Fruit fly (Drosophila melanogaster) whole organism, embryonic: ENCODE results near the gene sea.

Source experiments
- Atf-2 ChIP-seq: fragments of 200-800 bp; sonication (Bioruptor generic); optimal IDR thresholded peaks from 2 replicates; lab custom pipeline; 2016; ENCODE audit warnings: missing biosample characterization, missing genetic modification characterization
- Bdp1 ChIP-seq: fragments of 200-800 bp; sonication (Bioruptor generic); optimal IDR thresholded peaks from 3 replicates; lab custom pipeline; 2016; ENCODE audit warnings: missing biosample characterization, missing genetic modification characterization
- Bgb ChIP-seq: fragments of 200-800 bp; sonication (Bioruptor generic); IDR thresholded peaks from 2 replicates; pipeline ENCODE4 v1.3.6; 2022; ENCODE audit warnings: missing biosample characterization, missing genetic modification characterization; ENCODE audit not compliant: partially characterized antibody
- CG10209 ChIP-seq: fragments of 200-800 bp; sonication (Bioruptor generic); optimal IDR thresholded peaks from 3 replicates; lab custom pipeline; 2017; ENCODE audit warnings: missing biosample characterization, mild to moderate bottlenecking, missing genetic modification characterization, missing genetic modification reagents
- CG1024 ChIP-seq: fragments of 200-800 bp; sonication (Bioruptor generic); IDR thresholded peaks from 2 replicates; pipeline ENCODE4 v1.3.6; 2022; ENCODE audit warnings: missing biosample characterization, missing genetic modification characterization
- CG10274 ChIP-seq: fragments of 200-800 bp; sonication (Bioruptor generic); optimal IDR thresholded peaks from 3 replicates; lab custom pipeline; 2017; ENCODE audit warnings: missing biosample characterization, mild to moderate bottlenecking, missing genetic modification characterization
- CG11085 ChIP-seq: fragments of 200-800 bp; sonication (Bioruptor generic); IDR thresholded peaks from 2 replicates; pipeline ENCODE4 v1.3.6; 2022; ENCODE audit warnings: missing biosample characterization, missing genetic modification characterization
- CG11247 ChIP-seq: fragments of 200-800 bp; sonication (Bioruptor generic); IDR thresholded peaks from 2 replicates; pipeline ENCODE4 v1.3.6; 2022; ENCODE audit warnings: missing biosample characterization, missing genetic modification characterization
- CG11398 ChIP-seq: fragments of 200-800 bp; sonication (Bioruptor generic); optimal IDR thresholded peaks from 2 replicates; lab custom pipeline; 2016; ENCODE audit warnings: missing biosample characterization, missing genetic modification characterization
- CG11456 ChIP-seq: fragments of 200-800 bp; sonication (Bioruptor generic); IDR thresholded peaks from 3 replicates; pipeline ENCODE4 v1.3.6; 2022; ENCODE audit warnings: missing biosample characterization, missing genetic modification characterization
- CG11504 ChIP-seq: fragments of 200-800 bp; sonication (Bioruptor generic); optimal IDR thresholded peaks from 3 replicates; lab custom pipeline; 2019; ENCODE audit warnings: missing biosample characterization, mild to moderate bottlenecking, missing genetic modification characterization, moderate library complexity
- CG12155 ChIP-seq: fragments of 200-800 bp; sonication (Bioruptor generic); optimal IDR thresholded peaks from 3 replicates; lab custom pipeline; 2016; ENCODE audit warnings: missing biosample characterization, missing genetic modification characterization
- CG12391 ChIP-seq: fragments of 200-800 bp; sonication (Bioruptor generic); optimal IDR thresholded peaks from 3 replicates; lab custom pipeline; 2018; ENCODE audit warnings: missing biosample characterization, mild to moderate bottlenecking, missing genetic modification characterization, moderate library complexity
- CG16815 ChIP-seq: fragments of 200-800 bp; sonication (Bioruptor generic); optimal IDR thresholded peaks from 3 replicates; lab custom pipeline; 2017; ENCODE audit warnings: missing biosample characterization, mild to moderate bottlenecking, missing genetic modification characterization
- CG17385 ChIP-seq: fragments of 200-800 bp; sonication (Bioruptor generic); optimal IDR thresholded peaks from 3 replicates; lab custom pipeline; 2018; ENCODE audit warnings: missing biosample characterization, mild to moderate bottlenecking, missing genetic modification characterization
- CG18011 ChIP-seq: fragments of 200-800 bp; sonication (Bioruptor generic); optimal IDR thresholded peaks from 2 replicates; lab custom pipeline; 2017; ENCODE audit warnings: missing biosample characterization, missing genetic modification characterization, mild to moderate bottlenecking, moderate library complexity, missing genotype
- CG18764 ChIP-seq: fragments of 200-800 bp; sonication (Bioruptor generic); optimal IDR thresholded peaks from 3 replicates; lab custom pipeline; 2016; ENCODE audit warnings: missing biosample characterization, missing genetic modification characterization
- CG2199 ChIP-seq: fragments of 200-800 bp; sonication (Bioruptor generic); IDR thresholded peaks from 3 replicates; pipeline ENCODE4 v1.3.6; 2022; ENCODE audit warnings: missing biosample characterization, missing genetic modification characterization
- CG34422 ChIP-seq: fragments of 200-800 bp; sonication (Bioruptor generic); IDR thresholded peaks from 3 replicates; pipeline ENCODE4 v1.3.6; 2022; ENCODE audit warnings: missing biosample characterization, missing genetic modification characterization
- CG3838 ChIP-seq: fragments of 200-800 bp; sonication (Bioruptor generic); optimal IDR thresholded peaks from 3 replicates; lab custom pipeline; 2016; ENCODE audit warnings: missing biosample characterization, missing genetic modification characterization
- CG4730 ChIP-seq: fragments of 200-800 bp; sonication (Bioruptor generic); IDR thresholded peaks from 2 replicates; pipeline ENCODE4 v1.3.6; 2022; ENCODE audit warnings: missing biosample characterization, missing genetic modification characterization
- CG5245 ChIP-seq: fragments of 200-800 bp; sonication (Bioruptor generic); optimal IDR thresholded peaks from 3 replicates; lab custom pipeline; 2016; ENCODE audit warnings: missing biosample characterization, missing genetic modification characterization
- CG5953 ChIP-seq: fragments of 200-800 bp; sonication (Bioruptor generic); IDR thresholded peaks from 2 replicates; pipeline ENCODE4 v1.3.6; 2022; ENCODE audit warnings: missing biosample characterization, missing genetic modification characterization
- CG7357 ChIP-seq: fragments of 200-800 bp; sonication (Bioruptor generic); IDR thresholded peaks from 3 replicates; pipeline ENCODE4 v1.3.6; 2022; ENCODE audit warnings: missing biosample characterization, missing genetic modification characterization
- CG7745 ChIP-seq: fragments of 200-800 bp; sonication (Bioruptor generic); optimal IDR thresholded peaks from 2 replicates; lab custom pipeline; 2018; ENCODE audit warnings: missing biosample characterization, mild to moderate bottlenecking, missing genetic modification characterization, moderate library complexity
- CG9817 ChIP-seq: fragments of 200-800 bp; sonication (Bioruptor generic); optimal IDR thresholded peaks from 2 replicates; lab custom pipeline; 2018; ENCODE audit warnings: missing biosample characterization, mild to moderate bottlenecking, missing genetic modification characterization, moderate library complexity
- Drgx ChIP-seq: fragments of 200-800 bp; sonication (Bioruptor generic); IDR thresholded peaks from 2 replicates; pipeline ENCODE4 v1.3.6; 2022; ENCODE audit warnings: missing biosample characterization, missing genetic modification characterization
- HHEX ChIP-seq: fragments of 200-800 bp; sonication (Bioruptor generic); optimal IDR thresholded peaks from 3 replicates; lab custom pipeline; 2017; ENCODE audit warnings: missing biosample characterization, mild to moderate bottlenecking, missing genetic modification characterization, missing genetic modification reagents
- HmgD ChIP-seq: fragments of 200-800 bp; sonication (Bioruptor generic); optimal IDR thresholded peaks from 3 replicates; lab custom pipeline; 2016; ENCODE audit warnings: missing biosample characterization, missing genetic modification characterization
- Mrtf ChIP-seq: fragments of 200-800 bp; sonication (Bioruptor generic); IDR thresholded peaks from 3 replicates; pipeline ENCODE4 v1.3.6; 2022; ENCODE audit warnings: missing biosample characterization, missing genetic modification characterization
- NC2α ChIP-seq: fragments of 200-800 bp; sonication (Bioruptor generic); optimal IDR thresholded peaks from 2 replicates; lab custom pipeline; 2016; ENCODE audit warnings: missing biosample characterization, missing genetic modification characterization
- Nf-YA ChIP-seq: fragments of 200-800 bp; sonication (Bioruptor generic); IDR thresholded peaks from 2 replicates; pipeline ENCODE4 v1.3.6; 2022; ENCODE audit warnings: missing biosample characterization, missing genetic modification characterization
- Spps ChIP-seq: fragments of 200-800 bp; sonication (Bioruptor generic); optimal IDR thresholded peaks from 2 replicates; lab custom pipeline; 2018; ENCODE audit warnings: missing biosample characterization, mild to moderate bottlenecking, missing genetic modification characterization
- ab ChIP-seq: fragments of 200-800 bp; sonication (Bioruptor generic); optimal IDR thresholded peaks from 2 replicates; lab custom pipeline; 2016; ENCODE audit warnings: missing biosample characterization, missing genetic modification characterization
- ap ChIP-seq: fragments of 200-800 bp; sonication (Bioruptor generic); IDR thresholded peaks from 2 replicates; pipeline ENCODE4 v1.3.6; 2022; ENCODE audit warnings: missing biosample characterization, missing genetic modification characterization
- chm ChIP-seq: fragments of 200-800 bp; sonication (Bioruptor generic); IDR thresholded peaks from 2 replicates; pipeline ENCODE4 v1.3.6; 2022; ENCODE audit warnings: missing biosample characterization, missing genetic modification characterization
- chn ChIP-seq: fragments of 200-800 bp; sonication (Bioruptor generic); optimal IDR thresholded peaks from 2 replicates; lab custom pipeline; 2016; ENCODE audit warnings: missing biosample characterization, missing genetic modification characterization
- dpn ChIP-seq, 2 experiments: fragments of 200-800 bp; sonication (Bioruptor generic); optimal IDR thresholded peaks; 3 replicates each; lab custom pipeline; 2016; ENCODE audit warnings: missing biosample characterization in 2 of 2, missing genetic modification characterization in 2 of 2
- esg ChIP-seq: fragments of 200-800 bp; sonication (Bioruptor generic); conservative IDR thresholded peaks from 2 replicates; pipeline ENCODE4 v1.3.6; 2022; ENCODE audit warnings: missing biosample characterization, missing genetic modification characterization
- ewg ChIP-seq: fragments of 200-800 bp; sonication (Bioruptor generic); optimal IDR thresholded peaks from 3 replicates; lab custom pipeline; 2017; ENCODE audit warnings: mild to moderate bottlenecking, missing biosample characterization, missing genetic modification reagents, missing genetic modification characterization
- gsb ChIP-seq: fragments of 200-800 bp; sonication (Bioruptor generic); IDR thresholded peaks from 2 replicates; pipeline ENCODE4 v1.3.6; 2022; ENCODE audit warnings: missing biosample characterization, missing genetic modification characterization
- ken ChIP-seq: fragments of 200-800 bp; sonication (Bioruptor generic); IDR thresholded peaks from 3 replicates; pipeline ENCODE4 v1.3.6; 2022; ENCODE audit warnings: missing biosample characterization, missing genetic modification characterization
- luna ChIP-seq: fragments of 200-800 bp; sonication (Bioruptor generic); optimal IDR thresholded peaks from 2 replicates; lab custom pipeline; 2016; ENCODE audit warnings: missing biosample characterization, missing genetic modification characterization
- oc ChIP-seq: fragments of 200-800 bp; sonication (Bioruptor generic); optimal IDR thresholded peaks from 2 replicates; lab custom pipeline; 2018; ENCODE audit warnings: missing biosample characterization, mild to moderate bottlenecking, missing genetic modification characterization, moderate library complexity
- schlank ChIP-seq: fragments of 200-800 bp; sonication (Bioruptor generic); optimal IDR thresholded peaks from 2 replicates; lab custom pipeline; 2018; ENCODE audit warnings: missing biosample characterization, mild to moderate bottlenecking, missing genetic modification characterization
- seq ChIP-seq: fragments of 200-800 bp; sonication (Bioruptor generic); IDR thresholded peaks from 2 replicates; pipeline ENCODE4 v1.3.6; 2022; ENCODE audit warnings: missing biosample characterization, missing genetic modification characterization
- stwl ChIP-seq: fragments of 200-800 bp; sonication (Bioruptor generic); optimal IDR thresholded peaks from 3 replicates; lab custom pipeline; 2018; ENCODE audit warnings: missing biosample characterization, mild to moderate bottlenecking, missing genetic modification characterization, moderate library complexity
- tin ChIP-seq: fragments of 200-800 bp; sonication (Bioruptor generic); optimal IDR thresholded peaks from 3 replicates; lab custom pipeline; 2016; ENCODE audit warnings: missing biosample characterization, missing genetic modification characterization
- wek ChIP-seq: fragments of 200-800 bp; sonication (Bioruptor generic); optimal IDR thresholded peaks from 3 replicates; lab custom pipeline; 2018; ENCODE audit warnings: missing biosample characterization, mild to moderate bottlenecking, missing genetic modification characterization, moderate library complexity

Gene sea

dm6 chr3R:11589764-11590358, 23.0 kb upstream of the sea start, which contains the start of gene CG6791 (continued):
- TF ChIP-seq luna (GFP tag; lab: Kevin White, UChicago) (no peak), stwl (tag; lab: Kevin White, UChicago) (peak; percentile 73)

- peak; percentile 70 for TF ChIP-seq ap (GFP tag; lab: Robert Waterston, UW)
- peak; percentile 64; the same call in 1 of the 2 replicates for TF ChIP-seq Nf-YA (GFP tag; lab: Robert Waterston, UW)
- TF ChIP-seq schlank (tag; lab: Kevin White, UChicago) = peak; percentile 22
- peak; percentile 63 for TF ChIP-seq chn (GFP tag; lab: Kevin White, UChicago)
- 0 out of 3 replicates have a peak, but pooled peaks have one; percentile 46 for TF ChIP-seq Mrtf
- TF ChIP-seq CG11504 (tag; lab: Kevin White, UChicago) = no peak
- TF ChIP-seq CG16815 = peak; percentile 31
- TF ChIP-seq CG12155 (GFP tag; lab: Kevin White, UChicago) = peak; percentile 28
- peak; percentile 77 for TF ChIP-seq CG5953 (GFP tag; lab: Robert Waterston, UW)
- TF ChIP-seq esg (GFP tag; lab: Robert Waterston, UW) = peak; percentile 71
- peak; percentile 11; the same call in 1 of the 3 replicates for TF ChIP-seq CG11456 (GFP tag; lab: Robert Waterston, UW)
- peak; percentile 56 for TF ChIP-seq ewg (GFP tag; lab: Kevin White, UChicago)
- peak; percentile 62; the same call in 1 of the 2 replicates for TF ChIP-seq chm (GFP tag; lab: Robert Waterston, UW)
- TF ChIP-seq CG17385 (GFP tag; lab: Kevin White, UChicago) = peak; percentile 75
- TF ChIP-seq CG7745 = no peak
- peak; percentile 31 for TF ChIP-seq CG9817 (tag; lab: Kevin White, UChicago)
- TF ChIP-seq CG18764 (GFP tag; lab: Kevin White, UChicago) = peak; percentile 23
- TF ChIP-seq CG5245 = peak; percentile 52
- TF ChIP-seq CG3838 (GFP tag; lab: Kevin White, UChicago) = no peak
- TF ChIP-seq CG11085 (GFP tag; lab: Robert Waterston, UW) = no peak
- peak; percentile 64; the same call in 1 of the 2 replicates for TF ChIP-seq CG11247 (GFP tag; lab: Robert Waterston, UW)
- peak; percentile 83 for TF ChIP-seq seq (GFP tag; lab: Robert Waterston, UW)
- peak; percentile 75 for TF ChIP-seq oc
- TF ChIP-seq Spps (tag; lab: Kevin White, UChicago) = peak; percentile 8
- TF ChIP-seq CG7357 (GFP tag; lab: Robert Waterston, UW) = peak; percentile 57; the same call in 1 of the 3 replicates
- TF ChIP-seq CG11398 (GFP tag; lab: Kevin White, UChicago) = peak; percentile 43
- peak; percentile 72 for TF ChIP-seq CG12391 (tag; lab: Kevin White, UChicago)
- TF ChIP-seq wek (GFP tag; lab: Kevin White, UChicago) = no peak
- TF ChIP-seq ken (GFP tag; lab: Robert Waterston, UW) = peak; percentile 74
- no peak for TF ChIP-seq CG2199 (GFP tag; lab: Robert Waterston, UW)
- TF ChIP-seq Atf-2 (GFP tag; lab: Kevin White, UChicago) = peak; percentile 43
- no peak for TF ChIP-seq Bgb (GFP tag; lab: Robert Waterston, UW)
- no peak for TF ChIP-seq ab (GFP tag; lab: Kevin White, UChicago)
- TF ChIP-seq gsb = no peak
- peak; percentile 75; the same call in 2 of the 3 replicates for TF ChIP-seq CG34422
- peak; percentile 12 for TF ChIP-seq CG18011
- TF ChIP-seq dpn (GFP tag; optimal IDR thresholded peaks at IDR 0.05; lab: Kevin White, UChicago) = peak; percentile 68 to 77
- peak; percentile 51 for TF ChIP-seq CG10274 (GFP tag; lab: Kevin White, UChicago)
- TF ChIP-seq tin = peak; percentile 29
- TF ChIP-seq CG4730 (GFP tag; lab: Robert Waterston, UW) = peak; percentile 50; the same call in 1 of the 2 replicates
- peak; percentile 95 for TF ChIP-seq Drgx (GFP tag; lab: Robert Waterston, UW)
- TF ChIP-seq CG1024 = peak; percentile 71
- peak; percentile 28 for TF ChIP-seq Bdp1 (GFP tag; lab: Kevin White, UChicago)
- TF ChIP-seq CG10209 (GFP tag; lab: Kevin White, UChicago) = peak; percentile 64
- peak; percentile 65 for TF ChIP-seq HHEX
- TF ChIP-seq HmgD (GFP tag; lab: Kevin White, UChicago) = no peak
- TF ChIP-seq NC2α (GFP tag; lab: Kevin White, UChicago) = no peak
These were observed 15.4 kb upstream of the sea start for dm6 chr3R:11582253-11582589.
